Fruit fly (Drosophila melanogaster): ENCODE data around the gene CG12123.

DNA sequence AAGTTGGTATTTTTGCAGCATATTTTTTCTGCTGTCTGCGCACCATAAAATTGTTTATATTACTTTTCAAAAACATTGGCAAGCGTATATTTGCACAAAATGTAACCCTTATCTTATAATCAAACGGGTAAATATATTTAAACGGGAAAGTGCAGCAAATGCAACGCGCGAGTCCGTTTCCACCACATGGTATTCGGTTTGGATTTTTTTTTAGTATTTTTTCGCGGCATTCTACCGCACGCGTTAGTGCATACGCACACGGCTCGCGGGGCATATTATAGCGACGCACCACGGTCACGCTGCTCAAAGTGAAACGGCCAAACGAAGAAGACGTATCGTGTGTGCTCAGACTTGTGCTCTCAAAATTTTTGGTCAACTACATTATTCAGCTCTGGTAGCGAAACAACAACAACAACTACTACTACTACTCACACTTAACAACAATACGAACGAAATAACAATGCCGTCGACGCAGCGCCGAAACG is 33.1 kb downstream of the CG12123 start, which contains the start of gene Trf2:
- TF ChIP-seq pan (optimal IDR thresholded peaks at IDR 0.05) (no peak), usp (GFP tag; optimal IDR thresholded peaks at IDR 0.05) (no peak), EcR (GFP tag; optimal IDR thresholded peaks at IDR 0.05) (no peak), psq (optimal IDR thresholded peaks at IDR 0.05) (no peak), Dll (optimal IDR thresholded peaks at IDR 0.05) (no peak)
